Fruit fly (Drosophila melanogaster): ENCODE data around the gene CG43051.

dm6 chr2L:12469235-12469634 is 38.5 kb upstream of the CG43051 start:
- TF ChIP-seq CrebA (GFP tag; optimal IDR thresholded peaks at IDR 0.05; ENCODE audit: borderline replicate concordance) = no peak
- no peak for TF ChIP-seq psq (GFP tag; optimal IDR thresholded peaks at IDR 0.05)
- TF ChIP-seq Dfd (GFP tag; optimal IDR thresholded peaks at IDR 0.05) = no peak
- no peak for TF ChIP-seq Hr78 (GFP tag; optimal IDR thresholded peaks at IDR 0.05)

Measured in whole organism, wandering third instar larva.